Fruit fly (Drosophila melanogaster): ENCODE results near the gene GMF.
A peak's percentile ranks its signal among the peaks of the same experiment; 100 is the strongest.

The GMF gene

DNA sequence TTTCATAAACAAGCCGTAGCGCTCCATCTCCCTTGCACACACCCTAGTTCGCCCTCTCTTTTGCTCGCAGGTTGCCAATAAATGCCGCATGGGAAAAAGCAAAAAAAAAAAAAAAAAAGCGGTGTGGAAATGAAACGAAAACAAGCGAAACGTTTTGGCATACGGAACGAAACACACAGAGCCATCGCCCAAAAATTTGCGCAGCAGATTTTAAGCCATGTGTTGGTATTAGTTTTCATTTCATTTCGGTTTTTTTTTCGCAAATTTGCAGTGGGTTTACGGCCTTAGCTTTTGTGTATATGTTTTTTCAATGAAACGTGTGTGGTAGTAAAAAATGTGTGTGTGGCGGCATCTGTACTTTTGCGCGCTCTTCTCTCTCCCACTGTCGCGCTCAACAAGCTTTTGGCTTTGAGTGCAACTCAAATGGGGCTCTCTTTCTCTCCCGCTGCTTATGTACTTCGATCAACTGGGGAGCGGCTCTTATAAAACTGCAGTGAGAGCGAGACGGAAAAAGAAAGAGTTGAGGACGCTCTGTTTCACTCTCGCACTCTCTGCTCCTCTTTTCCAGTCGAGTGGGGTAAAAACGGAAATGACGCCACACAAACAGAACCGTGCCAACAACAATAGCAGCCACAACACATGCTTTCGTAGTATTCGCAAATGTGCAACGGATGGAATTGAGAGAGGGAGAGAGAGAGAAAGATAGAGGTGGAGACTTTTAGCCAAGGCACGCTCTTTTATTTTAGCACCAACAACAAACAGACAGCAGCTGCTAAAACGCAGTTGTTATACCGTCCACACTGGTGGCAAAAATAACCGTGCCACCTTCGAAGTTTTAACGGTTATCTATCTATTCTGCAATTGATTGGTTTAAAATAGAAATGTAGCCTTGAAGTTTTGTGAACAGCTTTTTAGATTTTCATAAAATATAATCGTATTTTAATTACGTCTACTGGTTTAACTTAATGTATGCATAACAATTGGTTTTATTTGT, 18.2 kb downstream of the GMF start (continued):
- TF ChIP-seq luna (GFP tag; optimal IDR thresholded peaks at IDR 0.05): no peak
- peak; percentile 50 for TF ChIP-seq ind (GFP tag; optimal IDR thresholded peaks at IDR 0.05)
- TF ChIP-seq Dref (GFP tag; IDR thresholded peaks at IDR 0.05): no peak
- no peak for TF ChIP-seq Doc3 (GFP tag; IDR thresholded peaks at IDR 0.05; ENCODE audit: partially characterized antibody)
- TF ChIP-seq sc (optimal IDR thresholded peaks at IDR 0.05): no peak
- no peak for TF ChIP-seq sc (GFP tag; optimal IDR thresholded peaks at IDR 0.05)
- no peak for TF ChIP-seq zen2 (GFP tag; IDR thresholded peaks at IDR 0.05; ENCODE audit: partially characterized antibody)
- TF ChIP-seq sob (GFP tag; IDR thresholded peaks at IDR 0.05): no peak
- TF ChIP-seq CG9876 (GFP tag; optimal IDR thresholded peaks at IDR 0.05): peak; percentile 15
- TF ChIP-seq cwo (GFP tag; optimal IDR thresholded peaks at IDR 0.05): peak; percentile 72
- no peak for TF ChIP-seq CG1233 (GFP tag; optimal IDR thresholded peaks at IDR 0.05)
- peak; percentile 77 for TF ChIP-seq CG6813 (GFP tag; optimal IDR thresholded peaks at IDR 0.05)
- no peak for TF ChIP-seq CG17612 (GFP tag; IDR thresholded peaks at IDR 0.05)
- peak; percentile 56 for TF ChIP-seq Oli (tag; optimal IDR thresholded peaks at IDR 0.05)
- no peak for TF ChIP-seq lmd (GFP tag; IDR thresholded peaks at IDR 0.05)
- TF ChIP-seq CG17328 (GFP tag; IDR thresholded peaks at IDR 0.05): no peak
- TF ChIP-seq dmrt99B (tag; optimal IDR thresholded peaks at IDR 0.05): peak; percentile 58
- no peak for TF ChIP-seq CG30431 (GFP tag; optimal IDR thresholded peaks at IDR 0.05)
- no peak for TF ChIP-seq CG11560 (tag; IDR thresholded peaks at IDR 0.05)
- TF ChIP-seq tx (GFP tag; optimal IDR thresholded peaks at IDR 0.05): peak; percentile 31
- no peak for TF ChIP-seq CG10959 (GFP tag; IDR thresholded peaks at IDR 0.05)
- TF ChIP-seq Spps (tag; optimal IDR thresholded peaks at IDR 0.05): no peak
- TF ChIP-seq Xrp1 (GFP tag; IDR thresholded peaks at IDR 0.05): no peak
- TF ChIP-seq run (tag; optimal IDR thresholded peaks at IDR 0.05): no peak
- TF ChIP-seq CG3407 (GFP tag; optimal IDR thresholded peaks at IDR 0.05): no peak
- no peak for TF ChIP-seq CG2202 (tag; optimal IDR thresholded peaks at IDR 0.05)
- peak; percentile 61 for TF ChIP-seq CG2120 (GFP tag; optimal IDR thresholded peaks at IDR 0.05)
- peak; percentile 18 for TF ChIP-seq Nf-YB (GFP tag; optimal IDR thresholded peaks at IDR 0.05)
- peak; percentile 1 for TF ChIP-seq Ssrp (tag; optimal IDR thresholded peaks at IDR 0.05)
- TF ChIP-seq CG7271 (tag; optimal IDR thresholded peaks at IDR 0.05): no peak
- no peak for TF ChIP-seq Mes4 (GFP tag; optimal IDR thresholded peaks at IDR 0.05)
- no peak for TF ChIP-seq Rx (GFP tag; IDR thresholded peaks at IDR 0.05)
- peak; percentile 13 for TF ChIP-seq CG7556 (GFP tag; optimal IDR thresholded peaks at IDR 0.05)
- TF ChIP-seq aop (GFP tag; IDR thresholded peaks at IDR 0.05): no peak
- TF ChIP-seq CG10543 (GFP tag; optimal IDR thresholded peaks at IDR 0.05): peak; percentile 36
- no peak for TF ChIP-seq CG14667 (GFP tag; IDR thresholded peaks at IDR 0.05)
- no peak for TF ChIP-seq GATAe (GFP tag; conservative IDR thresholded peaks at IDR 0.05)
- no peak for TF ChIP-seq sens-2 (GFP tag; IDR thresholded peaks at IDR 0.05)
- TF ChIP-seq HLH4C (GFP tag; IDR thresholded peaks at IDR 0.05; ENCODE audit: partially characterized antibody): no peak
- no peak for TF ChIP-seq btn (GFP tag; optimal IDR thresholded peaks at IDR 0.05)
- TF ChIP-seq Elba2 (GFP tag; optimal IDR thresholded peaks at IDR 0.05): no peak
- peak; percentile 5 for TF ChIP-seq CG16863 (GFP tag; optimal IDR thresholded peaks at IDR 0.05)
- TF ChIP-seq Ptx1 (GFP tag; IDR thresholded peaks at IDR 0.05): no peak
- TF ChIP-seq oc (tag; optimal IDR thresholded peaks at IDR 0.05): no peak
- peak; percentile 53 for TF ChIP-seq kah (GFP tag; optimal IDR thresholded peaks at IDR 0.05)
- peak; percentile 17 for TF ChIP-seq Sry-δ (GFP tag; optimal IDR thresholded peaks at IDR 0.05)
- TF ChIP-seq CG12219 (GFP tag; optimal IDR thresholded peaks at IDR 0.05): peak; percentile 47
- TF ChIP-seq Deaf1 (tag; optimal IDR thresholded peaks at IDR 0.05): peak; percentile 15
- no peak for TF ChIP-seq hb (GFP tag; IDR thresholded peaks at IDR 0.05; ENCODE audit: partially characterized antibody)

Data from whole organism, embryonic.